Worm (Caenorhabditis elegans): ENCODE data around the gene C17H11.6.
A peak's percentile ranks its signal among the peaks of the same experiment; 100 is the strongest.
"Not testable (repeated sequence)": the region's sequence is repeated elsewhere in the genome, so short reads cannot be mapped to it uniquely, and the experiment has no call there.

Gene C17H11.6

ce11 chrX:8155447-8155877 lies 48.1 kb downstream of the C17H11.6 start:
- TF ChIP-seq sma-9 (GFP tag; optimal IDR thresholded peaks at IDR 0.05) (peak; percentile 37), lsy-2 (tag; optimal IDR thresholded peaks at IDR 0.05) (peak in 1 of 2 experiments; percentile 12), mdl-1 (tag; optimal IDR thresholded peaks at IDR 0.05) (peak in 1 of 2 experiments; percentile 50), nhr-129 (tag; optimal IDR thresholded peaks at IDR 0.05) (peak; percentile 25), C34F6.9 (tag; optimal IDR thresholded peaks at IDR 0.05) (peak; percentile 28), unc-55 (GFP tag; optimal IDR thresholded peaks at IDR 0.05) (peak; percentile 39), egl-27 (tag; optimal IDR thresholded peaks at IDR 0.05) (peak; percentile 5), nhr-25 (tag; optimal IDR thresholded peaks at IDR 0.05) (peak; percentile 9)
- not testable (repeated sequence) for TF ChIP-seq sma-9 (tag; optimal IDR thresholded peaks at IDR 0.05)

- TF ChIP-seq unc-55 (GFP tag; optimal IDR thresholded peaks at IDR 0.05) (peak; percentile 24), nhr-129 (tag; optimal IDR thresholded peaks at IDR 0.05) (peak; percentile 34), sma-3 (GFP tag; optimal IDR thresholded peaks at IDR 0.05) (peak; percentile 39), fos-1 (tag; optimal IDR thresholded peaks at IDR 0.05) (peak; percentile 2), crh-2 (tag; optimal IDR thresholded peaks at IDR 0.05) (peak; percentile 45)
Observed at ce11 chrX:8154374-8154836, 49.2 kb downstream of the C17H11.6 start.

ce11 chrX:8151409-8151808 lies 52.2 kb downstream of the C17H11.6 start:
- no peak for TF ChIP-seq gmeb-1 (tag; optimal IDR thresholded peaks at IDR 0.05)
- peak; percentile 13 for TF ChIP-seq lin-11 (tag; optimal IDR thresholded peaks at IDR 0.05)

ce11 chrX:8150621-8151020 lies 53.0 kb downstream of the C17H11.6 start, which contains the start of gene F22F1.2:
F22F1.2 (minus strand) TSS chrX:8150721.
- no peak for TF ChIP-seq F13H6.1 (tag; optimal IDR thresholded peaks at IDR 0.05)
- no peak for TF ChIP-seq sem-4 (tag; optimal IDR thresholded peaks at IDR 0.05)
- TF ChIP-seq ceh-82 (tag; optimal IDR thresholded peaks at IDR 0.05) = no peak
- no peak for TF ChIP-seq unc-55 (GFP tag; optimal IDR thresholded peaks at IDR 0.05)
- no peak for TF ChIP-seq gmeb-1 (tag; optimal IDR thresholded peaks at IDR 0.05)
- no peak for TF ChIP-seq fos-1 (tag; optimal IDR thresholded peaks at IDR 0.05)
- no peak for TF ChIP-seq lin-13 (GFP tag; optimal IDR thresholded peaks at IDR 0.05)
- TF ChIP-seq R02D3.7 (tag; optimal IDR thresholded peaks at IDR 0.05) = no peak

- TF ChIP-seq ama-1 (optimal IDR thresholded peaks at IDR 0.05) (no peak), nhr-25 (tag; optimal IDR thresholded peaks at IDR 0.05) (no peak), nhr-23 (tag; optimal IDR thresholded peaks at IDR 0.05) (no peak)
Observed at ce11 chrX:8148993-8149392, 54.6 kb downstream of the C17H11.6 start.

- TF ChIP-seq ama-1 (optimal IDR thresholded peaks at IDR 0.05) = no peak
- TF ChIP-seq unc-62 (GFP tag; optimal IDR thresholded peaks at IDR 0.05) = no peak
- no peak for TF ChIP-seq dmd-4 (tag; optimal IDR thresholded peaks at IDR 0.05)
- no peak for TF ChIP-seq mab-5 (tag; optimal IDR thresholded peaks at IDR 0.05)
- no peak for TF ChIP-seq nhr-23 (tag; optimal IDR thresholded peaks at IDR 0.05)
- no peak for TF ChIP-seq mbf-1 (tag; optimal IDR thresholded peaks at IDR 0.05)
- TF ChIP-seq nhr-25 (tag; optimal IDR thresholded peaks at IDR 0.05) = no peak
- no peak for TF ChIP-seq sma-9 (GFP tag; optimal IDR thresholded peaks at IDR 0.05)
- no peak for TF ChIP-seq sma-9 (tag; optimal IDR thresholded peaks at IDR 0.05)
- no peak for TF ChIP-seq elt-1 (tag; optimal IDR thresholded peaks at IDR 0.05)
- no peak for TF ChIP-seq blmp-1 (tag; optimal IDR thresholded peaks at IDR 0.05; ENCODE audit: insufficient read depth)
- no peak for TF ChIP-seq nhr-12 (tag; optimal IDR thresholded peaks at IDR 0.05)
- no peak for TF ChIP-seq ztf-1 (GFP tag; conservative IDR thresholded peaks at IDR 0.05)
- TF ChIP-seq nhr-11 (tag; optimal IDR thresholded peaks at IDR 0.05) = no peak
- no peak for TF ChIP-seq aly-2 (tag; optimal IDR thresholded peaks at IDR 0.05)
- no peak for TF ChIP-seq gmeb-1 (tag; optimal IDR thresholded peaks at IDR 0.05)
- no peak for TF ChIP-seq crh-2 (tag; optimal IDR thresholded peaks at IDR 0.05)
- no peak for TF ChIP-seq Y55F3AM.14 (GFP tag; optimal IDR thresholded peaks at IDR 0.05)
- TF ChIP-seq lin-13 (GFP tag; optimal IDR thresholded peaks at IDR 0.05) = no peak
- TF ChIP-seq lin-39 (tag; optimal IDR thresholded peaks at IDR 0.05) = no peak
- no peak for TF ChIP-seq sma-3 (GFP tag; optimal IDR thresholded peaks at IDR 0.05)
Observed at ce11 chrX:8147398-8147797, 56.2 kb downstream of the C17H11.6 start, which contains the start of gene C02B8.1. C02B8.1 (plus strand) TSS chrX:8147698.

Measured in whole organism, L2 larva.